Worm (Caenorhabditis elegans): ENCODE data around the gene C44B7.5.

The C44B7.5 gene

ce11 chrII:6893589-6894245 is 21.3 kb upstream of the C44B7.5 start, which contains the start of gene adal-1:
adal-1 (minus strand) TSS chrII:6893639.
- TF ChIP-seq nhr-102 (tag; optimal IDR thresholded peaks at IDR 0.05) (no peak), lsy-2 (tag; optimal IDR thresholded peaks at IDR 0.05) (peak in 1 of 2 experiments; percentile 55)

ce11 chrII:6891838-6892237 is 19.4 kb upstream of the C44B7.5 start:
- no peak for TF ChIP-seq duxl-1 (tag; optimal IDR thresholded peaks at IDR 0.05; ENCODE audit: poor library complexity)
- no peak for TF ChIP-seq F44E2.7 (GFP tag; IDR thresholded peaks at IDR 0.05)
- no peak; the same call in 1 of the 2 replicates for TF ChIP-seq tra-1 (GFP tag; IDR thresholded peaks at IDR 0.05)
- TF ChIP-seq lir-3 (tag; optimal IDR thresholded peaks at IDR 0.05): no peak
- no peak for TF ChIP-seq zip-11 (GFP tag; IDR thresholded peaks at IDR 0.05)
- TF ChIP-seq lin-13 (GFP tag; optimal IDR thresholded peaks at IDR 0.05): no peak
- no peak for TF ChIP-seq ztf-7 (tag; optimal IDR thresholded peaks at IDR 0.05)
- no peak for TF ChIP-seq attf-4 (tag; optimal IDR thresholded peaks at IDR 0.05)
- TF ChIP-seq unc-39 (tag; optimal IDR thresholded peaks at IDR 0.05): no peak
- TF ChIP-seq dmd-8 (GFP tag; IDR thresholded peaks at IDR 0.05): no peak
- no peak for TF ChIP-seq ceh-44 (GFP tag; IDR thresholded peaks at IDR 0.05)
- TF ChIP-seq dmd-9 (GFP tag; IDR thresholded peaks at IDR 0.05): no peak
- TF ChIP-seq madf-5 (GFP tag; IDR thresholded peaks at IDR 0.05): no peak
- peak; percentile 27 for TF ChIP-seq nhr-76 (tag; optimal IDR thresholded peaks at IDR 0.05)
- TF ChIP-seq snpc-4 (tag; optimal IDR thresholded peaks at IDR 0.05): no peak
- TF ChIP-seq Y48G9A.11 (GFP tag; IDR thresholded peaks at IDR 0.05): no peak
- peak in 1 of 2 experiments; percentile 92 for TF ChIP-seq unc-62 (GFP tag; optimal IDR thresholded peaks at IDR 0.05 in 1 of 2)
- TF ChIP-seq unc-62 (tag; optimal IDR thresholded peaks at IDR 0.05): no peak
- no peak for TF ChIP-seq ceh-20 (GFP tag; IDR thresholded peaks at IDR 0.05)
- TF ChIP-seq lin-38 (GFP tag; IDR thresholded peaks at IDR 0.05): no peak
- no peak for TF ChIP-seq ceh-62 (tag; optimal IDR thresholded peaks at IDR 0.05)
- TF ChIP-seq aha-1 (tag): no peak
- no peak for TF ChIP-seq ztf-11 (tag; optimal IDR thresholded peaks at IDR 0.05)
- TF ChIP-seq nhr-25 (tag; optimal IDR thresholded peaks at IDR 0.05; ENCODE audit: borderline replicate concordance, insufficient read depth): no peak
- peak; percentile 53 to 54 for TF ChIP-seq lsy-2 (tag; optimal IDR thresholded peaks at IDR 0.05)
- TF ChIP-seq fkh-10 (GFP tag; optimal IDR thresholded peaks at IDR 0.05): no peak
- TF ChIP-seq mxl-3 (GFP tag; optimal IDR thresholded peaks at IDR 0.05): peak; percentile 56
- no peak for TF ChIP-seq nhr-111 (GFP tag; optimal IDR thresholded peaks at IDR 0.05)
- no peak for TF ChIP-seq spr-3 (GFP tag; optimal IDR thresholded peaks at IDR 0.05)
- no peak for TF ChIP-seq Y105C5A.15 (GFP tag; IDR thresholded peaks at IDR 0.05)
- no peak for TF ChIP-seq pqm-1 (tag; optimal IDR thresholded peaks at IDR 0.05)
- TF ChIP-seq nhr-6 (tag; optimal IDR thresholded peaks at IDR 0.05): no peak
- TF ChIP-seq R02D3.7 (tag; optimal IDR thresholded peaks at IDR 0.05): no peak
- no peak for TF ChIP-seq madf-9 (GFP tag; conservative IDR thresholded peaks at IDR 0.05)
- TF ChIP-seq lin-1 (GFP tag; IDR thresholded peaks at IDR 0.05): no peak
- no peak for TF ChIP-seq jun-1 (tag; optimal IDR thresholded peaks at IDR 0.05)
- no peak for TF ChIP-seq unc-130 (GFP tag; optimal IDR thresholded peaks at IDR 0.05)
- no peak for TF ChIP-seq fos-1 (tag; optimal IDR thresholded peaks at IDR 0.05)
- TF ChIP-seq daf-16 (GFP tag; optimal IDR thresholded peaks at IDR 0.05): no peak
- peak; percentile 22 for TF ChIP-seq daf-16 (tag; optimal IDR thresholded peaks at IDR 0.05)
- TF ChIP-seq nhr-48 (tag; optimal IDR thresholded peaks at IDR 0.05): no peak
- TF ChIP-seq nhr-41 (GFP tag; IDR thresholded peaks at IDR 0.05): no peak
- TF ChIP-seq F26F4.8 (GFP tag; conservative IDR thresholded peaks at IDR 0.05): no peak
- TF ChIP-seq daf-8 (GFP tag; IDR thresholded peaks at IDR 0.05): no peak
- no peak for TF ChIP-seq nhr-42 (GFP tag; IDR thresholded peaks at IDR 0.05)
- peak; percentile 48 for TF ChIP-seq nhr-11 (tag; optimal IDR thresholded peaks at IDR 0.05)
- TF ChIP-seq gei-8 (GFP tag; optimal IDR thresholded peaks at IDR 0.05): no peak
- TF ChIP-seq zfp-2 (tag; optimal IDR thresholded peaks at IDR 0.05): no peak
- TF ChIP-seq daf-12 (tag; optimal IDR thresholded peaks at IDR 0.05): no peak
- no peak for TF ChIP-seq nhr-237 (tag; optimal IDR thresholded peaks at IDR 0.05)
